Fruit fly (Drosophila melanogaster) whole organism, embryonic: Measurements from ENCODE around the gene CG31897.

Source experiments
- Awh ChIP-seq: fragments of 200-800 bp; sonication (Bioruptor generic); IDR thresholded peaks from 2 replicates; pipeline ENCODE4, ENCODE4 v1.3.6; 2022; ENCODE audit warnings: missing biosample characterization, missing genetic modification characterization
- CG10147 ChIP-seq: fragments of 200-800 bp; sonication (Bioruptor generic); optimal IDR thresholded peaks from 2 replicates; lab custom pipeline; 2019; ENCODE audit warnings: missing biosample characterization, mild to moderate bottlenecking, missing genetic modification characterization, moderate library complexity
- CG12236 ChIP-seq: fragments of 200-800 bp; sonication (Bioruptor generic); optimal IDR thresholded peaks from 2 replicates; lab custom pipeline; 2016; ENCODE audit warnings: missing biosample characterization, missing genetic modification characterization
- CG16863 ChIP-seq: fragments of 200-800 bp; sonication (Bioruptor generic); optimal IDR thresholded peaks from 3 replicates; lab custom pipeline; 2016; ENCODE audit warnings: missing biosample characterization, missing genetic modification characterization
- CG17385 ChIP-seq: fragments of 200-800 bp; sonication (Bioruptor generic); optimal IDR thresholded peaks from 3 replicates; lab custom pipeline; 2018; ENCODE audit warnings: missing biosample characterization, mild to moderate bottlenecking, missing genetic modification characterization
- CG2712 ChIP-seq: fragments of 200-800 bp; optimal IDR thresholded peaks from 3 replicates; lab custom pipeline; 2019; ENCODE audit warnings: missing biosample characterization, mild to moderate bottlenecking, missing genetic modification characterization, moderate library complexity
- CG6254 ChIP-seq: fragments of 200-800 bp; sonication (Bioruptor generic); optimal IDR thresholded peaks from 3 replicates; lab custom pipeline; 2017; ENCODE audit warnings: mild to moderate bottlenecking, missing biosample characterization, missing genetic modification reagents, missing genetic modification characterization
- CG9932 ChIP-seq: fragments of 200-800 bp; sonication (Bioruptor generic); IDR thresholded peaks from 2 replicates; pipeline ENCODE4 v1.3.6; 2022; ENCODE audit warnings: missing biosample characterization, missing genetic modification characterization
- D ChIP-seq, 2 experiments: fragments of 200-800 bp in 1 of 2; fragments of >200 bp in 1 of 2; sonication (Bioruptor generic) in 1 of 2; optimal IDR thresholded peaks; 2 replicates in 1 of 2; 3 replicates in 1 of 2; lab custom pipeline; 2017; ENCODE audit warnings: mild to moderate bottlenecking in 1 of 2, missing biosample characterization in 1 of 2, missing genetic modification characterization in 1 of 2, missing genetic modification reagents in 1 of 2
- Scr ChIP-seq: fragments of 200-800 bp; sonication (Bioruptor generic); IDR thresholded peaks from 2 replicates; pipeline ENCODE4 v1.3.6; 2022; ENCODE audit warnings: missing biosample characterization, missing genetic modification characterization; ENCODE audit not compliant: partially characterized antibody
- fd102C ChIP-seq: fragments of 200-800 bp; sonication (Bioruptor generic); optimal IDR thresholded peaks from 2 replicates; lab custom pipeline; 2018; ENCODE audit warnings: missing biosample characterization, mild to moderate bottlenecking, missing genetic modification characterization, moderate library complexity
- tgo ChIP-seq: fragments of 200-800 bp; sonication (Bioruptor generic); IDR thresholded peaks from 3 replicates; pipeline ENCODE4 v1.3.6; 2022; ENCODE audit warnings: missing biosample characterization, missing genetic modification characterization
- wdn ChIP-seq: fragments of 200-800 bp; sonication (Bioruptor generic); IDR thresholded peaks from 2 replicates; pipeline ENCODE4 v1.3.6; 2022; ENCODE audit warnings: missing biosample characterization, missing genetic modification characterization

DNA sequence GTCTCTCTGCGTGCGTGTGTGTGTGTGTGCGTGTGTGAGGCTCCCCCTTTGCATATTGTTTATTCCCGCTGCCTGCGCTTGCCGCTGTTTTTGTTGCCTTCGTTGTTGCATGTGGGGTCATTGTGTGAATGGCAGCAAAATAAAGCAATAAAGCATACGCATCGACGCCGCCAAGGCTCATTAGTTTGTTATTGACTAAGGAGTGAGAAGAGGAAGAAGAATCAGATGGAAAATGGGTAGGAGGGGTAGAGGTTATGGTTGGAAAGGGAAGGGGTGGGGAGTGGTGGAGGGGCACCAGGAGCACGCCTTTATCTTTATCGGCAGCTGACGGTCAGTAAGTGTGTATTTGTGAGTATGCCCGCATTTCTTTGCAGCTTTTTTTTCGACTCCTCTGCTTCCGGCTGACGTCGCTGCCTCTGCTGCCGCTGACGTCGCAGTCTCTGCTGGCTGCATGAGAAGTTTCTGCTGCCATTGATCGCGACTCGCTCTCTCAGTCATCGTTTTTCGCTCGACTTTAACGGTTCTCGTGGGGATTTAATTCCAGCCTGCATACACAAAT lies 22.8 kb upstream of the CG31897 start:
- TF ChIP-seq CG16863 (GFP tag; lab: Kevin White, UChicago) (no peak), CG6254 (GFP tag; lab: Kevin White, UChicago) (no peak), D (optimal IDR thresholded peaks at IDR 0.05; lab: Kevin White, UChicago) (no peak), D (GFP tag; optimal IDR thresholded peaks at IDR 0.05; lab: Kevin White, UChicago) (no peak), CG9932 (GFP tag; lab: Robert Waterston, UW) (no peak), Awh (GFP tag; lab: Robert Waterston, UW) (no peak), CG2712 (tag; lab: Kevin White, UChicago) (no peak), CG17385 (peak; percentile 64), Scr (no peak), CG10147 (no peak), fd102C (GFP tag; lab: Kevin White, UChicago) (no peak), CG12236 (GFP tag; lab: Kevin White, UChicago) (no peak), wdn (no peak), tgo (GFP tag; lab: Robert Waterston, UW) (no peak)
